Worm (Caenorhabditis elegans): ENCODE data around the gene F59A2.5.

Gene F59A2.5

ce11 chrIII:3395874-3396467 lies 8.7 kb upstream of the F59A2.5 start, which contains the start of gene cri-3:
TSS of gene cri-3 (plus strand) at chrIII:3396355.
- TF ChIP-seq dao-5 (tag; optimal IDR thresholded peaks at IDR 0.05) (no peak), him-1 (tag; optimal IDR thresholded peaks at IDR 0.05) (no peak)

ce11 chrIII:3397678-3398077 lies 7.0 kb upstream of the F59A2.5 start, which contains the start of gene clpf-1:
TSS of gene clpf-1 (plus strand) at chrIII:3397743.
- TF ChIP-seq dao-5 (tag; optimal IDR thresholded peaks at IDR 0.05): no peak
- no peak for TF ChIP-seq W03F9.2 (tag; optimal IDR thresholded peaks at IDR 0.05)
- TF ChIP-seq him-1 (tag; optimal IDR thresholded peaks at IDR 0.05): no peak

ce11 chrIII:3398485-3398884 lies 6.2 kb upstream of the F59A2.5 start:
- peak; percentile 28 for TF ChIP-seq W03F9.2 (tag; optimal IDR thresholded peaks at IDR 0.05)
- no peak for TF ChIP-seq dao-5 (tag; optimal IDR thresholded peaks at IDR 0.05)

ce11 chrIII:3400444-3400843 lies 4.2 kb upstream of the F59A2.5 start:
- no peak for TF ChIP-seq dao-5 (tag; optimal IDR thresholded peaks at IDR 0.05)
- no peak for TF ChIP-seq W03F9.2 (tag; optimal IDR thresholded peaks at IDR 0.05)
- TF ChIP-seq him-1 (tag; optimal IDR thresholded peaks at IDR 0.05): no peak

- TF ChIP-seq W03F9.2 (tag; optimal IDR thresholded peaks at IDR 0.05) (no peak), dao-5 (tag; optimal IDR thresholded peaks at IDR 0.05) (no peak), him-1 (tag; optimal IDR thresholded peaks at IDR 0.05) (no peak)
Measured at ce11 chrIII:3405535-3405934, 872 bp downstream of the F59A2.5 start, which contains the start of gene golg-4. TSS of gene golg-4 (plus strand) at chrIII:3405568.

ce11 chrIII:3413437-3413836 lies 8.8 kb downstream of the F59A2.5 start:
- TF ChIP-seq him-1 (tag; optimal IDR thresholded peaks at IDR 0.05): no peak
- TF ChIP-seq dao-5 (tag; optimal IDR thresholded peaks at IDR 0.05): no peak
- no peak for TF ChIP-seq W03F9.2 (tag; optimal IDR thresholded peaks at IDR 0.05)

- TF ChIP-seq W03F9.2 (tag; optimal IDR thresholded peaks at IDR 0.05): no peak
- TF ChIP-seq dao-5 (tag; optimal IDR thresholded peaks at IDR 0.05): no peak
- TF ChIP-seq him-1 (tag; optimal IDR thresholded peaks at IDR 0.05): no peak
Measured at ce11 chrIII:3414412-3414811, 9.7 kb downstream of the F59A2.5 start.

ce11 chrIII:3417453-3417852 lies 12.8 kb downstream of the F59A2.5 start:
- TF ChIP-seq dao-5 (tag; optimal IDR thresholded peaks at IDR 0.05) (no peak), him-1 (tag; optimal IDR thresholded peaks at IDR 0.05) (no peak), W03F9.2 (tag; optimal IDR thresholded peaks at IDR 0.05) (no peak)

- no peak for TF ChIP-seq W03F9.2 (tag; optimal IDR thresholded peaks at IDR 0.05)
- TF ChIP-seq dao-5 (tag; optimal IDR thresholded peaks at IDR 0.05): no peak
- TF ChIP-seq him-1 (tag; optimal IDR thresholded peaks at IDR 0.05): no peak
Measured at ce11 chrIII:3418906-3419305, 14.2 kb downstream of the F59A2.5 start.

ce11 chrIII:3423924-3424323 lies 19.3 kb downstream of the F59A2.5 start:
- TF ChIP-seq W03F9.2 (tag; optimal IDR thresholded peaks at IDR 0.05) (no peak), dao-5 (tag; optimal IDR thresholded peaks at IDR 0.05) (no peak), him-1 (tag; optimal IDR thresholded peaks at IDR 0.05) (no peak)

ce11 chrIII:3425438-3425837 lies 20.8 kb downstream of the F59A2.5 start, which contains the start of gene metl-18:
TSS of gene metl-18 (plus strand) at chrIII:3425738.
- TF ChIP-seq him-1 (tag; optimal IDR thresholded peaks at IDR 0.05) (no peak), W03F9.2 (tag; optimal IDR thresholded peaks at IDR 0.05) (no peak), dao-5 (tag; optimal IDR thresholded peaks at IDR 0.05) (no peak)

ce11 chrIII:3426741-3427140 lies 22.1 kb downstream of the F59A2.5 start:
- TF ChIP-seq W03F9.2 (tag; optimal IDR thresholded peaks at IDR 0.05): no peak
- no peak for TF ChIP-seq him-1 (tag; optimal IDR thresholded peaks at IDR 0.05)
- TF ChIP-seq dao-5 (tag; optimal IDR thresholded peaks at IDR 0.05): no peak

ce11 chrIII:3428574-3428973 lies 23.9 kb downstream of the F59A2.5 start:
- TF ChIP-seq dao-5 (tag; optimal IDR thresholded peaks at IDR 0.05): no peak
- TF ChIP-seq W03F9.2 (tag; optimal IDR thresholded peaks at IDR 0.05): no peak
- no peak for TF ChIP-seq him-1 (tag; optimal IDR thresholded peaks at IDR 0.05)

ce11 chrIII:3429761-3430160 lies 25.1 kb downstream of the F59A2.5 start:
- TF ChIP-seq him-1 (tag; optimal IDR thresholded peaks at IDR 0.05) (no peak), W03F9.2 (tag; optimal IDR thresholded peaks at IDR 0.05) (no peak), dao-5 (tag; optimal IDR thresholded peaks at IDR 0.05) (no peak)

- TF ChIP-seq dao-5 (tag; optimal IDR thresholded peaks at IDR 0.05): no peak
- TF ChIP-seq W03F9.2 (tag; optimal IDR thresholded peaks at IDR 0.05): no peak
- TF ChIP-seq him-1 (tag; optimal IDR thresholded peaks at IDR 0.05): no peak
Measured at ce11 chrIII:3430667-3431066, 26.0 kb downstream of the F59A2.5 start.
